Fruit fly (Drosophila melanogaster): ENCODE data around the gene CG17186.

- TF ChIP-seq OdsH (GFP tag; optimal IDR thresholded peaks at IDR 0.05), result no peak
- TF ChIP-seq CG8632 (GFP tag; optimal IDR thresholded peaks at IDR 0.05), result no peak
- TF ChIP-seq Sox102F (GFP tag; optimal IDR thresholded peaks at IDR 0.05), result no peak
- TF ChIP-seq CG31627 (GFP tag; optimal IDR thresholded peaks at IDR 0.05), result no peak
- TF ChIP-seq CG16779 (tag; optimal IDR thresholded peaks at IDR 0.05), result no peak
- TF ChIP-seq CG11902 (GFP tag; optimal IDR thresholded peaks at IDR 0.05), result no peak
- no peak for TF ChIP-seq Met (GFP tag; optimal IDR thresholded peaks at IDR 0.05)
- no peak for TF ChIP-seq Ets96B (tag; optimal IDR thresholded peaks at IDR 0.05)
- no peak for TF ChIP-seq Smox (GFP tag; optimal IDR thresholded peaks at IDR 0.05)
- no peak for TF ChIP-seq Gug (GFP tag; IDR thresholded peaks at IDR 0.05)
- no peak for TF ChIP-seq CG11762 (GFP tag; optimal IDR thresholded peaks at IDR 0.05; ENCODE audit: insufficient read depth)
- TF ChIP-seq CG6792 (GFP tag; optimal IDR thresholded peaks at IDR 0.05), result no peak
- TF ChIP-seq CG4318 (GFP tag; optimal IDR thresholded peaks at IDR 0.05), result no peak
These were observed 29.6 kb downstream of the CG17186 start for dm6 chr3R:19847591-19848256.
